Fruit fly (Drosophila melanogaster) whole organism, embryonic: ENCODE data around the gene CG10481.

Source experiments
- Awh ChIP-seq: fragments of 200-800 bp; sonication (Bioruptor generic); IDR thresholded peaks from 2 replicates; pipeline ENCODE4, ENCODE4 v1.3.6; 2022; ENCODE audit warnings: missing biosample characterization, missing genetic modification characterization
- CG11247 ChIP-seq: fragments of 200-800 bp; sonication (Bioruptor generic); IDR thresholded peaks from 2 replicates; pipeline ENCODE4 v1.3.6; 2022; ENCODE audit warnings: missing biosample characterization, missing genetic modification characterization
- CG11560 ChIP-seq: fragments of 200-800 bp; sonication (Bioruptor generic); IDR thresholded peaks from 3 replicates; pipeline ENCODE4 v1.3.6; 2022; ENCODE audit warnings: missing biosample characterization, missing genetic modification characterization
- CG12769 ChIP-seq: fragments of 200-800 bp; sonication (Bioruptor generic); optimal IDR thresholded peaks from 2 replicates; lab custom pipeline; 2019; ENCODE audit warnings: missing biosample characterization, mild to moderate bottlenecking, missing genetic modification characterization, moderate library complexity
- CG15601 ChIP-seq: fragments of 200-800 bp; sonication (Bioruptor generic); optimal IDR thresholded peaks from 3 replicates; lab custom pipeline; 2019; ENCODE audit warnings: missing biosample characterization, mild to moderate bottlenecking, missing genetic modification characterization, moderate library complexity
- CG16779 ChIP-seq: fragments of 200-800 bp; sonication (Bioruptor generic); IDR thresholded peaks from 2 replicates; pipeline ENCODE4 v1.3.6; 2022; ENCODE audit warnings: missing biosample characterization, missing genetic modification characterization
- CG16813 ChIP-seq: fragments of 200-800 bp; sonication (Bioruptor generic); IDR thresholded peaks from 3 replicates; pipeline ENCODE4 v1.3.6; 2022; ENCODE audit warnings: missing biosample characterization, missing genetic modification characterization; ENCODE audit not compliant: partially characterized antibody
- CG17361 ChIP-seq: fragments of 200-800 bp; sonication (Bioruptor generic); IDR thresholded peaks from 3 replicates; pipeline ENCODE4 v1.3.6; 2022; ENCODE audit warnings: missing biosample characterization, missing genetic modification characterization
- CG17612 ChIP-seq: fragments of 200-800 bp; sonication (Bioruptor generic); IDR thresholded peaks from 2 replicates; pipeline ENCODE4 v1.3.6; 2022; ENCODE audit warnings: missing biosample characterization, missing genetic modification characterization
- CG18619 ChIP-seq: fragments of 200-800 bp; sonication (Bioruptor generic); optimal IDR thresholded peaks from 3 replicates; lab custom pipeline; 2017; ENCODE audit warnings: missing biosample characterization, mild to moderate bottlenecking, missing genetic modification characterization
- CG31224 ChIP-seq: fragments of 200-800 bp; sonication (Bioruptor generic); IDR thresholded peaks from 2 replicates; pipeline ENCODE4 v1.3.6; 2022; ENCODE audit warnings: missing biosample characterization, missing genetic modification characterization
- CG31365 ChIP-seq: fragments of 200-800 bp; sonication (Bioruptor generic); optimal IDR thresholded peaks from 2 replicates; lab custom pipeline; 2018; ENCODE audit warnings: missing biosample characterization, mild to moderate bottlenecking, missing genetic modification characterization
- CG31441 ChIP-seq: fragments of 200-800 bp; sonication (Bioruptor generic); IDR thresholded peaks from 2 replicates; pipeline ENCODE4 v1.3.6; 2022; ENCODE audit warnings: missing biosample characterization, missing genetic modification characterization
- CG3281 ChIP-seq: fragments of 200-800 bp; sonication (Bioruptor generic); optimal IDR thresholded peaks from 3 replicates; lab custom pipeline; 2017; ENCODE audit warnings: missing biosample characterization, mild to moderate bottlenecking, missing genetic modification characterization
- CG34422 ChIP-seq: fragments of 200-800 bp; sonication (Bioruptor generic); IDR thresholded peaks from 3 replicates; pipeline ENCODE4 v1.3.6; 2022; ENCODE audit warnings: missing biosample characterization, missing genetic modification characterization
- CG42726 ChIP-seq: fragments of 200-800 bp; sonication (Bioruptor generic); IDR thresholded peaks from 2 replicates; pipeline ENCODE4 v1.3.6; 2022; ENCODE audit warnings: missing biosample characterization, missing genetic modification characterization; ENCODE audit not compliant: partially characterized antibody
- CG43689 ChIP-seq: fragments of 200-800 bp; sonication (Bioruptor generic); IDR thresholded peaks from 2 replicates; pipeline ENCODE4 v1.3.6; 2022; ENCODE audit warnings: missing biosample characterization, missing genetic modification characterization
- CG4707 ChIP-seq: fragments of 200-800 bp; sonication (Bioruptor generic); optimal IDR thresholded peaks from 2 replicates; lab custom pipeline; 2018; ENCODE audit warnings: missing biosample characterization, mild to moderate bottlenecking, missing genetic modification characterization, moderate library complexity
- CG7372 ChIP-seq: fragments of 200-800 bp; sonication (Bioruptor generic); IDR thresholded peaks from 2 replicates; pipeline ENCODE4 v1.3.6; 2022; ENCODE audit warnings: missing biosample characterization, missing genetic modification characterization
- CG7839 ChIP-seq: fragments of 200-800 bp; sonication (Bioruptor generic); optimal IDR thresholded peaks from 3 replicates; lab custom pipeline; 2018; ENCODE audit warnings: missing biosample characterization, mild to moderate bottlenecking, missing genetic modification characterization, moderate library complexity
- E2f2 ChIP-seq: fragments of 200-800 bp; sonication (Bioruptor generic); IDR thresholded peaks from 2 replicates; pipeline ENCODE4 v1.3.6; 2022; ENCODE audit warnings: missing biosample characterization, missing genetic modification characterization
- HLH54F ChIP-seq: fragments of 200-800 bp; sonication (Bioruptor generic); optimal IDR thresholded peaks from 3 replicates; lab custom pipeline; 2016; ENCODE audit warnings: missing biosample characterization, missing genetic modification characterization
- Hand ChIP-seq: fragments of 200-800 bp; sonication (Bioruptor generic); optimal IDR thresholded peaks from 2 replicates; lab custom pipeline; 2017; ENCODE audit warnings: mild to moderate bottlenecking, missing biosample characterization, missing genetic modification reagents, missing genetic modification characterization
- Kr ChIP-seq: fragments of 200-800 bp; sonication (Bioruptor generic); optimal IDR thresholded peaks from 2 replicates; lab custom pipeline; 2017; ENCODE audit warnings: missing biosample characterization, mild to moderate bottlenecking, missing genetic modification characterization
- Med ChIP-seq: fragments of 200-800 bp; sonication (Bioruptor generic); peaks from one replicate; lab custom pipeline; 2016; ENCODE audit warnings: missing biosample characterization, missing genetic modification characterization, mild to moderate bottlenecking, inconsistent platforms, moderate library complexity
- Meics ChIP-seq: fragments of 200-800 bp; sonication (Bioruptor generic); optimal IDR thresholded peaks from 2 replicates; lab custom pipeline; 2017; ENCODE audit warnings: missing biosample characterization, mild to moderate bottlenecking, missing genetic modification characterization
- Neu2 ChIP-seq: fragments of 200-800 bp; sonication (Bioruptor generic); optimal IDR thresholded peaks from 3 replicates; lab custom pipeline; 2016; ENCODE audit warnings: missing biosample characterization, missing genetic modification characterization, borderline replicate concordance
- Nf-YA ChIP-seq: fragments of 200-800 bp; sonication (Bioruptor generic); IDR thresholded peaks from 2 replicates; pipeline ENCODE4 v1.3.6; 2022; ENCODE audit warnings: missing biosample characterization, missing genetic modification characterization
- Pdp1 ChIP-seq, 2 experiments: fragments of 200-800 bp; sonication (Bioruptor generic); optimal IDR thresholded peaks; 3 replicates each; lab custom pipeline; 2016; ENCODE audit warnings: missing biosample characterization in 2 of 2, missing genetic modification characterization in 2 of 2, mild to moderate bottlenecking in 1 of 2, moderate library complexity in 1 of 2
- Ravus ChIP-seq: fragments of 200-800 bp; sonication (Bioruptor generic); IDR thresholded peaks from 2 replicates; pipeline ENCODE4 v1.3.6; 2022; ENCODE audit warnings: missing biosample characterization, missing genetic modification characterization
- Vsx1 ChIP-seq: fragments of 200-800 bp; sonication (Bioruptor generic); optimal IDR thresholded peaks from 2 replicates; lab custom pipeline; 2017; ENCODE audit warnings: missing biosample characterization, mild to moderate bottlenecking, missing genetic modification characterization, missing genetic modification reagents
- al ChIP-seq: fragments of 200-800 bp; sonication (Bioruptor generic); IDR thresholded peaks from 2 replicates; pipeline ENCODE4 v1.3.6; 2022; ENCODE audit warnings: missing biosample characterization, missing genetic modification characterization
- az2 ChIP-seq: fragments of 200-800 bp; sonication (Bioruptor generic); optimal IDR thresholded peaks from 3 replicates; lab custom pipeline; 2016; ENCODE audit warnings: missing biosample characterization, missing genetic modification characterization
- corto ChIP-seq: fragments of 200-800 bp; sonication (Bioruptor generic); optimal IDR thresholded peaks from 2 replicates; lab custom pipeline; 2016; ENCODE audit warnings: missing biosample characterization, mild to moderate bottlenecking, missing genetic modification characterization, moderate library complexity
- dpn ChIP-seq, 2 experiments: fragments of 200-800 bp; sonication (Bioruptor generic); optimal IDR thresholded peaks; 3 replicates each; lab custom pipeline; 2016; ENCODE audit warnings: missing biosample characterization in 2 of 2, missing genetic modification characterization in 2 of 2
- grau ChIP-seq: fragments of 200-800 bp; optimal IDR thresholded peaks from 3 replicates; lab custom pipeline; 2019; ENCODE audit warnings: missing biosample characterization, mild to moderate bottlenecking, missing genetic modification characterization, moderate library complexity
- hth ChIP-seq: fragments of >200 bp; optimal IDR thresholded peaks from 2 replicates; lab custom pipeline; 2017; ENCODE audit warnings: inconsistent platforms
- jigr1 ChIP-seq: fragments of 200-800 bp; sonication (Bioruptor generic); IDR thresholded peaks from 3 replicates; pipeline ENCODE4 v1.3.6; 2022; ENCODE audit warnings: missing biosample characterization, missing genetic modification characterization
- jing ChIP-seq: fragments of 200-800 bp; sonication (Bioruptor generic); optimal IDR thresholded peaks from 2 replicates; lab custom pipeline; 2018; ENCODE audit warnings: missing biosample characterization, mild to moderate bottlenecking, missing genetic modification characterization
- lbe ChIP-seq: fragments of 200-800 bp; sonication (Bioruptor generic); optimal IDR thresholded peaks from 2 replicates; lab custom pipeline; 2016; ENCODE audit warnings: missing biosample characterization, mild to moderate bottlenecking, missing genetic modification characterization
- lmd ChIP-seq: fragments of 200-800 bp; sonication (Bioruptor generic); IDR thresholded peaks from 2 replicates; pipeline ENCODE4 v1.3.6; 2022; ENCODE audit warnings: missing biosample characterization, missing genetic modification characterization
- oc ChIP-seq: fragments of 200-800 bp; sonication (Bioruptor generic); optimal IDR thresholded peaks from 2 replicates; lab custom pipeline; 2018; ENCODE audit warnings: missing biosample characterization, mild to moderate bottlenecking, missing genetic modification characterization, moderate library complexity
- sim ChIP-seq: fragments of 200-800 bp; sonication (Bioruptor generic); IDR thresholded peaks from 2 replicates; pipeline ENCODE4 v1.3.6; 2022; ENCODE audit warnings: missing biosample characterization, missing genetic modification characterization
- sisA ChIP-seq: fragments of 200-800 bp; sonication (Bioruptor generic); IDR thresholded peaks from 2 replicates; pipeline ENCODE4 v1.3.6; 2022; ENCODE audit warnings: missing biosample characterization, missing genetic modification characterization
- sr ChIP-seq: fragments of 200-800 bp; sonication (Bioruptor generic); IDR thresholded peaks from 3 replicates; pipeline ENCODE4 v1.3.6; 2022; ENCODE audit warnings: missing biosample characterization, missing genetic modification characterization
- sug ChIP-seq: fragments of 200-800 bp; optimal IDR thresholded peaks from 2 replicates; lab custom pipeline; 2019; ENCODE audit warnings: missing biosample characterization, mild to moderate bottlenecking, missing genetic modification characterization, moderate library complexity
- tin ChIP-seq: fragments of 200-800 bp; sonication (Bioruptor generic); optimal IDR thresholded peaks from 3 replicates; lab custom pipeline; 2016; ENCODE audit warnings: missing biosample characterization, missing genetic modification characterization
- tll ChIP-seq, 2 experiments: fragments of 200-800 bp in 1 of 2; fragments of >200 bp in 1 of 2; sonication (Bioruptor generic) in 1 of 2; optimal IDR thresholded peaks; 2 replicates each; lab custom pipeline; 2017 to 2019; ENCODE audit warnings: missing biosample characterization in 2 of 2, missing genetic modification characterization in 2 of 2, mild to moderate bottlenecking in 1 of 2, moderate library complexity in 1 of 2
- tx ChIP-seq: fragments of 200-800 bp; sonication (Bioruptor generic); optimal IDR thresholded peaks from 2 replicates; lab custom pipeline; 2016; ENCODE audit warnings: missing biosample characterization, missing genetic modification characterization
- yki ChIP-seq: fragments of >200 bp; optimal IDR thresholded peaks from 3 replicates; lab custom pipeline; 2018

The CG10481 gene

dm6 chr2L:19887468-19887867 is 4.9 kb downstream of the CG10481 start (continued):
- TF ChIP-seq CG4707 (GFP tag; lab: Kevin White, UChicago): peak; percentile 52
- peak; percentile 74 for TF ChIP-seq Meics
- TF ChIP-seq Med (GFP tag; lab: Kevin White, UChicago): peak; percentile 97
- TF ChIP-seq tll (GFP tag; optimal IDR thresholded peaks at IDR 0.05; lab: Kevin White, UChicago): peak in 1 of 2 experiments; percentile 12
- peak; percentile 74 for TF ChIP-seq sisA
- TF ChIP-seq CG18619 (GFP tag; lab: Kevin White, UChicago): peak; percentile 48
- TF ChIP-seq sim (GFP tag; lab: Robert Waterston, UW): no peak
- TF ChIP-seq CG31224 (GFP tag; lab: Robert Waterston, UW): peak; percentile 45; the same call in 1 of the 2 replicates
- no peak for TF ChIP-seq jigr1
- 0 out of 3 replicates have a peak, but pooled peaks have one; percentile 44 for TF ChIP-seq CG11560 (tag; lab: Robert Waterston, UW)
- no peak for TF ChIP-seq Hand
- peak; percentile 66 for TF ChIP-seq az2 (GFP tag; lab: Kevin White, UChicago)
- peak; percentile 59; the same call in 1 of the 2 replicates for TF ChIP-seq lmd (GFP tag; lab: Robert Waterston, UW)
- no peak; the same call in 1 of the 2 replicates for TF ChIP-seq Ravus (GFP tag; lab: Robert Waterston, UW)
- peak; percentile 88 for TF ChIP-seq CG42726 (GFP tag; lab: Robert Waterston, UW)
- TF ChIP-seq CG31365 (tag; lab: Kevin White, UChicago): peak; percentile 19
- peak; percentile 14; the same call in 1 of the 2 replicates for TF ChIP-seq Nf-YA
- no peak for TF ChIP-seq hth
- TF ChIP-seq tin: peak; percentile 79
- peak; percentile 79 for TF ChIP-seq CG15601 (tag; lab: Kevin White, UChicago)
- no peak for TF ChIP-seq yki (lab: Kevin White, UChicago)
- peak; percentile 59; the same call in 1 of the 2 replicates for TF ChIP-seq CG7372 (GFP tag; lab: Robert Waterston, UW)
- TF ChIP-seq Neu2 (GFP tag; lab: Kevin White, UChicago): no peak
- TF ChIP-seq lbe (GFP tag; lab: Kevin White, UChicago): no peak
- TF ChIP-seq sr (GFP tag; lab: Robert Waterston, UW): 0 out of 3 replicates have a peak, but pooled peaks have one; percentile 13
- peak; percentile 61 for TF ChIP-seq CG12769 (tag; lab: Kevin White, UChicago)
- TF ChIP-seq CG17361 (GFP tag; lab: Robert Waterston, UW): peak; percentile 60
- TF ChIP-seq dpn (GFP tag; optimal IDR thresholded peaks at IDR 0.05; lab: Kevin White, UChicago): peak; percentile 74 to 81
- no peak for TF ChIP-seq CG17612 (GFP tag; lab: Robert Waterston, UW)
- no peak for TF ChIP-seq CG43689 (GFP tag; lab: Robert Waterston, UW)
- peak; percentile 52 for TF ChIP-seq jing (GFP tag; lab: Kevin White, UChicago)
- TF ChIP-seq E2f2 (GFP tag; lab: Robert Waterston, UW): peak; percentile 46
- TF ChIP-seq oc (tag; lab: Kevin White, UChicago): no peak
- peak; percentile 56 for TF ChIP-seq CG7839 (tag; lab: Kevin White, UChicago)
- 0 out of 2 replicates have a peak, but pooled peaks have one; percentile 4 for TF ChIP-seq CG16779
- TF ChIP-seq CG11247: peak; percentile 75
- peak; percentile 62 for TF ChIP-seq grau (tag; lab: Kevin White, UChicago)
- no peak for TF ChIP-seq Kr (GFP tag; lab: Kevin White, UChicago)
- 0 out of 2 replicates have a peak, but pooled peaks have one; percentile 17 for TF ChIP-seq al (GFP tag; lab: Robert Waterston, UW)
- TF ChIP-seq tx: peak; percentile 10
- TF ChIP-seq CG16813 (GFP tag; lab: Robert Waterston, UW): peak; percentile 49; the same call in 2 of the 3 replicates
- peak; percentile 28 for TF ChIP-seq Vsx1
- peak; percentile 76 to 94 for TF ChIP-seq Pdp1 (GFP tag; optimal IDR thresholded peaks at IDR 0.05; lab: Kevin White, UChicago)
- TF ChIP-seq corto: no peak
- TF ChIP-seq CG3281 (GFP tag; lab: Kevin White, UChicago): peak; percentile 23
- TF ChIP-seq sug (tag; lab: Kevin White, UChicago): peak; percentile 70
- TF ChIP-seq CG31441 (GFP tag; lab: Robert Waterston, UW): peak; percentile 65
- peak; percentile 9; the same call in 1 of the 2 replicates for TF ChIP-seq Awh (GFP tag; lab: Robert Waterston, UW)
- peak; percentile 74; the same call in 2 of the 3 replicates for TF ChIP-seq CG34422 (GFP tag; lab: Robert Waterston, UW)
- TF ChIP-seq HLH54F (GFP tag; lab: Kevin White, UChicago): peak; percentile 67
